Worm (Caenorhabditis elegans): Measurements from ENCODE around the gene lst-4.

Gene lst-4

DNA sequence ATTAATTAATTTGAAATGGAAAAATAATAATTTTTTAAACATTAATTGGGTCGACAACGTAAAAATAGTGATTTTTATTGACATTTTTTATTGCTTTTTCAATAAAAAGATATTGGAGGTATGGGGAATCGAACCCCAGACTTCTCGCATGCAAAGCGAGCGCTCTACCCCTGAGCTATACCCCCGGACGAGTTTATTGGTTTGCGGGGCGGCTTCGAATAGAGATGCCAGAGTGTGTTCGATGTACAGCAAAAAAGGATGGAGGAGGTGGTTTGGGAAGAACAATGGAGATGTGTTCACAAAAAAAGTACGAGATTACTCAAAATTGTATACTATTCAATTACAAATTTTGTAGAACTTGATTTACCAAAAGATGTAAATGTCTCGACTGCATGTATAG is 56.0 kb downstream of the lst-4 start (continued):
- TF ChIP-seq madf-8 (GFP tag; conservative IDR thresholded peaks at IDR 0.05): no peak
- no peak for TF ChIP-seq repo-1 (tag; optimal IDR thresholded peaks at IDR 0.05)
- no peak for TF ChIP-seq F52B5.7 (tag; optimal IDR thresholded peaks at IDR 0.05)
- TF ChIP-seq snpc-1.3 (tag; optimal IDR thresholded peaks at IDR 0.05; ENCODE audit: insufficient read depth): peak; percentile 90
- no peak for TF ChIP-seq nfyb-1 (GFP tag; IDR thresholded peaks at IDR 0.05)
- no peak for TF ChIP-seq ztf-25 (GFP tag; IDR thresholded peaks at IDR 0.05)
- no peak for TF ChIP-seq nhr-80 (tag; optimal IDR thresholded peaks at IDR 0.05)

Data from whole organism, young adult.